Worm (Caenorhabditis elegans) whole organism, midembryonic: ENCODE measurements around the gene F20G2.3.

Experiments
- T22C8.4 ChIP-seq: fragments of 200-800 bp; sonication (Bioruptor generic); IDR thresholded peaks from 2 replicates; pipeline ENCODE4 v1.3.6; 2022; ENCODE audit warnings: missing genetic modification characterization, missing compliant biosample characterization
- cog-1 ChIP-seq: sonication (generic microtip); optimal IDR thresholded peaks from 2 replicates; lab custom pipeline; 2016; ENCODE audit warnings: missing genetic modification characterization, missing compliant biosample characterization
- med-1 ChIP-seq: sonication (generic microtip); optimal IDR thresholded peaks from 2 replicates; lab custom pipeline; 2017; ENCODE audit warnings: missing genetic modification characterization, mild to moderate bottlenecking, missing compliant biosample characterization, antibody characterized with exemption, missing genetic modification reagents; ENCODE audit not compliant: insufficient read depth
- tab-1 ChIP-seq: fragments of 200-800 bp; sonication (Bioruptor generic); IDR thresholded peaks from 2 replicates; pipeline ENCODE4 v1.3.6; 2022; ENCODE audit warnings: missing genetic modification characterization, missing compliant biosample characterization
- ztf-23 ChIP-seq: fragments of 200-800 bp; sonication (Bioruptor generic); IDR thresholded peaks from 2 replicates; pipeline ENCODE4 v1.3.6; 2022; ENCODE audit warnings: missing genetic modification reagents, missing genetic modification characterization, missing compliant biosample characterization
- ztf-29 ChIP-seq: fragments of 200-800 bp; sonication (Bioruptor generic); IDR thresholded peaks from 2 replicates; pipeline ENCODE4 v1.3.6; 2022; ENCODE audit warnings: missing genetic modification reagents, missing genetic modification characterization, missing compliant biosample characterization

DNA sequence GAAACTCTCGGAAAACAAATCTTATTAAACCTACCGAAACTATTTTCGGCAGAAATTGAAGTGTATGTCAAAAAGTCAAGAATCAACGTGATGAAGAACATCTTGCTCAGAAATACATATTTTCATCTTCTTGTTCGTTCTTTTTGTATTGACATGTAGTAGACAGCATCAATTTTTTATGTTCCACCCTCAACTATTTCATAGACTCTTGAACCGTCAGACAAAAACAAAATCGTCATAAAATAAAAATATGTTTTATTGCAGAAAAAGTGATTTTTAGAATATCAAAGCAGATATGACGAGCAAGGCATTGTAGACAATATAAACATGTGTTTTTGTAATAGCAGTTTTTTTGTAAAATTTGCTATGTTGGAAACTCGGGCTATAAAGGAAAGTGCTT is 43.5 kb downstream of the F20G2.3 start, which contains the start of gene F35E12.2:
- TF ChIP-seq ztf-23 (GFP tag; lab: Robert Waterston, UW) (no peak), T22C8.4 (GFP tag; lab: Robert Waterston, UW) (no peak), med-1 (GFP tag; lab: Kevin White, UChicago) (no peak), tab-1 (GFP tag; lab: Robert Waterston, UW) (no peak), ztf-29 (GFP tag; lab: Robert Waterston, UW) (no peak), cog-1 (no peak)
